Fruit fly (Drosophila melanogaster): ENCODE measurements around the gene CG6324.

DNA sequence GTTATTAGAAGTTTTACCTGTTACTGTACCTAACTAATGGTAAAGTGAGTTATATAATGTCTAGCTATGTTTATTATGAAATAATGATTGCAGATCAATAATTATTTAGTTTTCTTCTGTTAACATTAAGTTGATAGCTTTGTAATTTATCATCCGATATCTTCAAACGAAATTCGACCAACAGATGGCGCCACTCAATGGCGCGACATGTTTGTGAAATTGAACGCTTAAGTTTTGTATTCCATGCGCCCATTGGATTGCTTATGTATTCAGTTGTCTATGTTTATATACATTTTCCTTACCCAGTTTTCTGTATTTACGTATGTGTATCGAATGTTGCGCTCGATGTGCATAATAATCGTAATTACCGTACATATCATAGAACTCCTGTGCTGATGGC is 14.6 kb downstream of the CG6324 start:
- no peak for TF ChIP-seq CG9705 (GFP tag; optimal IDR thresholded peaks at IDR 0.05)
- TF ChIP-seq sage (GFP tag; optimal IDR thresholded peaks at IDR 0.05), result no peak
- no peak for TF ChIP-seq pan (optimal IDR thresholded peaks at IDR 0.05)
- TF ChIP-seq usp (GFP tag; optimal IDR thresholded peaks at IDR 0.05), result no peak
- no peak for TF ChIP-seq lola (GFP tag; optimal IDR thresholded peaks at IDR 0.05)
- TF ChIP-seq N (GFP tag; optimal IDR thresholded peaks at IDR 0.05), result no peak
- no peak for TF ChIP-seq tai (GFP tag; optimal IDR thresholded peaks at IDR 0.05)
- TF ChIP-seq h (GFP tag; optimal IDR thresholded peaks at IDR 0.05), result no peak
- no peak for TF ChIP-seq dl (GFP tag; optimal IDR thresholded peaks at IDR 0.05; ENCODE audit: insufficient read depth in 1 of 2, partially characterized antibody in 2 of 2)

Data from whole organism, wandering third instar larva.